Fruit fly (Drosophila melanogaster) whole organism, embryonic: ENCODE data around the gene Ir31a.

ENCODE experiments used
- ATbp ChIP-seq: fragments of 200-800 bp; sonication (Bioruptor generic); optimal IDR thresholded peaks from 2 replicates; lab custom pipeline; 2017; ENCODE audit warnings: missing biosample characterization, mild to moderate bottlenecking, missing genetic modification characterization, missing genetic modification reagents
- Bdp1 ChIP-seq: fragments of 200-800 bp; sonication (Bioruptor generic); optimal IDR thresholded peaks from 3 replicates; lab custom pipeline; 2016; ENCODE audit warnings: missing biosample characterization, missing genetic modification characterization
- BtbVII ChIP-seq: fragments of 200-800 bp; sonication (Bioruptor generic); optimal IDR thresholded peaks from 3 replicates; lab custom pipeline; 2017; ENCODE audit warnings: missing biosample characterization, mild to moderate bottlenecking, missing genetic modification characterization
- CG11456 ChIP-seq: fragments of 200-800 bp; sonication (Bioruptor generic); IDR thresholded peaks from 3 replicates; pipeline ENCODE4 v1.3.6; 2022; ENCODE audit warnings: missing biosample characterization, missing genetic modification characterization
- CG11696 ChIP-seq: fragments of 200-800 bp; sonication (Bioruptor generic); IDR thresholded peaks from 2 replicates; pipeline ENCODE4 v1.3.6; 2022; ENCODE audit warnings: missing biosample characterization, missing genetic modification characterization
- CG12391 ChIP-seq: fragments of 200-800 bp; sonication (Bioruptor generic); optimal IDR thresholded peaks from 3 replicates; lab custom pipeline; 2018; ENCODE audit warnings: missing biosample characterization, mild to moderate bottlenecking, missing genetic modification characterization, moderate library complexity
- CG15073 ChIP-seq: fragments of 200-800 bp; sonication (Bioruptor generic); optimal IDR thresholded peaks from 2 replicates; lab custom pipeline; 2016; ENCODE audit warnings: missing biosample characterization, missing genetic modification characterization
- CG15269 ChIP-seq: fragments of 200-800 bp; sonication (Bioruptor generic); optimal IDR thresholded peaks from 2 replicates; lab custom pipeline; 2018; ENCODE audit warnings: missing biosample characterization, mild to moderate bottlenecking, missing genetic modification characterization, moderate library complexity
- CG15601 ChIP-seq: fragments of 200-800 bp; sonication (Bioruptor generic); optimal IDR thresholded peaks from 3 replicates; lab custom pipeline; 2019; ENCODE audit warnings: missing biosample characterization, mild to moderate bottlenecking, missing genetic modification characterization, moderate library complexity
- CG16779 ChIP-seq: fragments of 200-800 bp; sonication (Bioruptor generic); IDR thresholded peaks from 2 replicates; pipeline ENCODE4 v1.3.6; 2022; ENCODE audit warnings: missing biosample characterization, missing genetic modification characterization
- CG16813 ChIP-seq: fragments of 200-800 bp; sonication (Bioruptor generic); IDR thresholded peaks from 3 replicates; pipeline ENCODE4 v1.3.6; 2022; ENCODE audit warnings: missing biosample characterization, missing genetic modification characterization; ENCODE audit not compliant: partially characterized antibody
- CG17359 ChIP-seq: fragments of 200-800 bp; sonication (Bioruptor generic); optimal IDR thresholded peaks from 3 replicates; lab custom pipeline; 2018; ENCODE audit warnings: missing biosample characterization, mild to moderate bottlenecking, missing genetic modification characterization, moderate library complexity
- CG17385 ChIP-seq: fragments of 200-800 bp; sonication (Bioruptor generic); optimal IDR thresholded peaks from 3 replicates; lab custom pipeline; 2018; ENCODE audit warnings: missing biosample characterization, mild to moderate bottlenecking, missing genetic modification characterization
- CG2116 ChIP-seq: fragments of 200-800 bp; sonication (Bioruptor generic); optimal IDR thresholded peaks from 3 replicates; lab custom pipeline; 2018; ENCODE audit warnings: missing biosample characterization, mild to moderate bottlenecking, missing genetic modification characterization
- CG31388 ChIP-seq: fragments of 200-800 bp; sonication (Bioruptor generic); optimal IDR thresholded peaks from 2 replicates; lab custom pipeline; 2016; ENCODE audit warnings: missing biosample characterization, missing genetic modification characterization
- CG6175 ChIP-seq: fragments of 200-800 bp; sonication (Bioruptor generic); IDR thresholded peaks from 3 replicates; pipeline ENCODE4 v1.3.6; 2022; ENCODE audit warnings: missing biosample characterization, missing genetic modification characterization
- CG6654 ChIP-seq: fragments of 200-800 bp; sonication (Bioruptor generic); optimal IDR thresholded peaks from 2 replicates; lab custom pipeline; 2017; ENCODE audit warnings: missing biosample characterization, mild to moderate bottlenecking, missing genetic modification characterization
- CG7372 ChIP-seq: fragments of 200-800 bp; sonication (Bioruptor generic); IDR thresholded peaks from 2 replicates; pipeline ENCODE4 v1.3.6; 2022; ENCODE audit warnings: missing biosample characterization, missing genetic modification characterization
- CG7556 ChIP-seq: fragments of 200-800 bp; sonication (Bioruptor generic); optimal IDR thresholded peaks from 2 replicates; lab custom pipeline; 2017; ENCODE audit warnings: missing biosample characterization, mild to moderate bottlenecking, missing genetic modification characterization
- CTCF ChIP-seq: fragments of 200-800 bp; sonication (Bioruptor generic); optimal IDR thresholded peaks from 2 replicates; lab custom pipeline; 2017; ENCODE audit warnings: missing biosample characterization, mild to moderate bottlenecking, missing genetic modification characterization, moderate library complexity
- Dek ChIP-seq: fragments of 200-800 bp; sonication (Bioruptor generic); optimal IDR thresholded peaks from 3 replicates; lab custom pipeline; 2019; ENCODE audit warnings: missing biosample characterization, mild to moderate bottlenecking, missing genetic modification characterization, moderate library complexity
- Fer1 ChIP-seq: fragments of 200-800 bp; sonication (Bioruptor generic); optimal IDR thresholded peaks from 2 replicates; lab custom pipeline; 2017; ENCODE audit warnings: missing biosample characterization, mild to moderate bottlenecking, missing genetic modification characterization
- Mes4 ChIP-seq: fragments of 200-800 bp; sonication (Bioruptor generic); optimal IDR thresholded peaks from 2 replicates; lab custom pipeline; 2016; ENCODE audit warnings: missing biosample characterization, missing genetic modification characterization
- NFAT ChIP-seq: fragments of 200-800 bp; sonication (Bioruptor generic); IDR thresholded peaks from 2 replicates; pipeline ENCODE4 v1.3.6; 2022; ENCODE audit warnings: missing biosample characterization, missing genetic modification characterization
- Neu2 ChIP-seq: fragments of 200-800 bp; sonication (Bioruptor generic); optimal IDR thresholded peaks from 3 replicates; lab custom pipeline; 2016; ENCODE audit warnings: missing biosample characterization, missing genetic modification characterization, borderline replicate concordance
- Sox100B ChIP-seq: fragments of 200-800 bp; sonication (Bioruptor generic); optimal IDR thresholded peaks from 3 replicates; lab custom pipeline; 2018; ENCODE audit warnings: missing biosample characterization, mild to moderate bottlenecking, missing genetic modification characterization
- YL-1 ChIP-seq: fragments of 200-800 bp; sonication (Bioruptor generic); optimal IDR thresholded peaks from 3 replicates; lab custom pipeline; 2017; ENCODE audit warnings: missing biosample characterization, mild to moderate bottlenecking, missing genetic modification characterization
- ab ChIP-seq: fragments of 200-800 bp; sonication (Bioruptor generic); optimal IDR thresholded peaks from 2 replicates; lab custom pipeline; 2016; ENCODE audit warnings: missing biosample characterization, missing genetic modification characterization
- abd-A ChIP-seq: fragments of 200-800 bp; sonication (Bioruptor generic); optimal IDR thresholded peaks from 3 replicates; lab custom pipeline; 2019; ENCODE audit warnings: missing biosample characterization, mild to moderate bottlenecking, missing genetic modification characterization, moderate library complexity
- cg ChIP-seq: fragments of 200-800 bp; sonication (Bioruptor generic); optimal IDR thresholded peaks from 3 replicates; lab custom pipeline; 2019; ENCODE audit warnings: missing biosample characterization, mild to moderate bottlenecking, missing genetic modification characterization, moderate library complexity
- chm ChIP-seq: fragments of 200-800 bp; sonication (Bioruptor generic); IDR thresholded peaks from 2 replicates; pipeline ENCODE4 v1.3.6; 2022; ENCODE audit warnings: missing biosample characterization, missing genetic modification characterization
- crol ChIP-seq: fragments of 200-800 bp; sonication (Bioruptor generic); IDR thresholded peaks from 2 replicates; pipeline ENCODE4 v1.3.6; 2022; ENCODE audit warnings: missing biosample characterization, missing genetic modification characterization
- dati ChIP-seq: fragments of 200-800 bp; sonication (Bioruptor generic); IDR thresholded peaks from 2 replicates; pipeline ENCODE4 v1.3.6; 2022; ENCODE audit warnings: missing biosample characterization, missing genetic modification characterization
- disco-r ChIP-seq: fragments of 200-800 bp; sonication (Bioruptor generic); optimal IDR thresholded peaks from 2 replicates; lab custom pipeline; 2016; ENCODE audit warnings: missing biosample characterization, missing genetic modification characterization
- dmrt99B ChIP-seq: fragments of 200-800 bp; sonication (Bioruptor generic); optimal IDR thresholded peaks from 2 replicates; lab custom pipeline; 2018; ENCODE audit warnings: missing biosample characterization, mild to moderate bottlenecking, missing genetic modification characterization, moderate library complexity
- dysf ChIP-seq: fragments of 200-800 bp; sonication (Bioruptor generic); IDR thresholded peaks from 3 replicates; pipeline ENCODE4 v1.3.6; 2022; ENCODE audit warnings: missing biosample characterization, missing genetic modification characterization
- gce ChIP-seq: fragments of 200-800 bp; sonication (Bioruptor generic); IDR thresholded peaks from 3 replicates; pipeline ENCODE4 v1.3.6; 2022; ENCODE audit warnings: missing biosample characterization, missing genetic modification characterization
- gcm2 ChIP-seq: fragments of 200-800 bp; sonication (Bioruptor generic); optimal IDR thresholded peaks from 2 replicates; lab custom pipeline; 2016; ENCODE audit warnings: missing biosample characterization, missing genetic modification characterization
- grau ChIP-seq: fragments of 200-800 bp; optimal IDR thresholded peaks from 3 replicates; lab custom pipeline; 2019; ENCODE audit warnings: missing biosample characterization, mild to moderate bottlenecking, missing genetic modification characterization, moderate library complexity
- kay ChIP-seq: fragments of 200-800 bp; sonication (Bioruptor generic); optimal IDR thresholded peaks from 2 replicates; lab custom pipeline; 2016; ENCODE audit warnings: missing biosample characterization, missing genetic modification characterization
- nau ChIP-seq: fragments of 200-800 bp; sonication (Bioruptor generic); optimal IDR thresholded peaks from 3 replicates; lab custom pipeline; 2017; ENCODE audit warnings: missing biosample characterization, mild to moderate bottlenecking, missing genetic modification characterization, missing genetic modification reagents
- nerfin-1 ChIP-seq: fragments of 200-800 bp; sonication (Bioruptor generic); optimal IDR thresholded peaks from 3 replicates; lab custom pipeline; 2019; ENCODE audit warnings: missing biosample characterization, mild to moderate bottlenecking, missing genetic modification characterization, moderate library complexity
- pita ChIP-seq: fragments of 200-800 bp; sonication (Bioruptor generic); optimal IDR thresholded peaks from 2 replicates; lab custom pipeline; 2017; ENCODE audit warnings: missing biosample characterization, mild to moderate bottlenecking, missing genetic modification characterization
- repo ChIP-seq: fragments of 200-800 bp; sonication (Bioruptor generic); optimal IDR thresholded peaks from 2 replicates; lab custom pipeline; 2016; ENCODE audit warnings: missing biosample characterization, missing genetic modification characterization
- salm ChIP-seq: fragments of 200-800 bp; sonication (Bioruptor generic); optimal IDR thresholded peaks from 2 replicates; lab custom pipeline; 2018; ENCODE audit warnings: missing biosample characterization, mild to moderate bottlenecking, missing genetic modification characterization
- scrt ChIP-seq: fragments of 200-800 bp; sonication (Bioruptor generic); optimal IDR thresholded peaks from 2 replicates; lab custom pipeline; 2018; ENCODE audit warnings: missing biosample characterization, mild to moderate bottlenecking, missing genetic modification characterization, moderate library complexity
- shn ChIP-seq: fragments of 200-800 bp; sonication (Bioruptor generic); optimal IDR thresholded peaks from 3 replicates; lab custom pipeline; 2016; ENCODE audit warnings: missing biosample characterization, missing genetic modification characterization
- slou ChIP-seq: fragments of 200-800 bp; sonication (Bioruptor generic); optimal IDR thresholded peaks from 3 replicates; lab custom pipeline; 2016; ENCODE audit warnings: missing biosample characterization, missing genetic modification characterization
- so ChIP-seq: fragments of 200-800 bp; sonication (Bioruptor generic); IDR thresholded peaks from 3 replicates; pipeline ENCODE4 v1.3.6; 2022; ENCODE audit warnings: missing biosample characterization, missing genetic modification characterization
- tgo ChIP-seq: fragments of 200-800 bp; sonication (Bioruptor generic); IDR thresholded peaks from 3 replicates; pipeline ENCODE4 v1.3.6; 2022; ENCODE audit warnings: missing biosample characterization, missing genetic modification characterization
- twi ChIP-seq: fragments of 200-800 bp; optimal IDR thresholded peaks from 2 replicates; lab custom pipeline; 2019; ENCODE audit warnings: missing biosample characterization, mild to moderate bottlenecking, missing genetic modification characterization, moderate library complexity
- wek ChIP-seq: fragments of 200-800 bp; sonication (Bioruptor generic); optimal IDR thresholded peaks from 3 replicates; lab custom pipeline; 2018; ENCODE audit warnings: missing biosample characterization, mild to moderate bottlenecking, missing genetic modification characterization, moderate library complexity

Ir31a gene

DNA sequence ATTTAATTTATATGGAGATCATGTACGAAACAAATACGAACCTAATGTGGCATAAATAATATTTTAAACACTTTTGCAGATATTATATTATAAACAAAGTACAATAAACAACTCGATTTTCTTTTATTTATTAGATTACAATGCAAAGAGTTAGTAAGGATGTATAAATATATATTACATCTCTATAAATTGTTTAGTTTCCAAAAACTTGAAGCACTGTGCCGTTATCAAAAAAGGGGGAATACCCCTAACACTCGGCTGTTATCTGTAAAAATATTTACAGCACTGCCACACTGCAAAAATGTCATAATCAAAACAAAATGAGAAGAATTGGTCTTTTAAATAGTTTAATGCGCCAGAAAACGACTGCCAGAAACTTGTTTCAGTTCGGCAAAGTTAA lies 23.2 kb downstream of the Ir31a start, which contains the start of gene CG5188 (continued):
- TF ChIP-seq CG16779: no peak
- no peak for TF ChIP-seq cg (GFP tag; lab: Kevin White, UChicago)
- TF ChIP-seq twi: no peak
- peak; percentile 48 for TF ChIP-seq nerfin-1 (tag; lab: Kevin White, UChicago)
- TF ChIP-seq Neu2 (GFP tag; lab: Kevin White, UChicago): no peak
- peak; percentile 60 for TF ChIP-seq CG7556 (GFP tag; lab: Kevin White, UChicago)
- TF ChIP-seq CG11456: no peak
- peak; percentile 10 for TF ChIP-seq nau (GFP tag; lab: Kevin White, UChicago)
- TF ChIP-seq ATbp: no peak
- peak; percentile 53 for TF ChIP-seq Sox100B (GFP tag; lab: Kevin White, UChicago)
- no peak for TF ChIP-seq abd-A (tag; lab: Kevin White, UChicago)
- TF ChIP-seq slou (GFP tag; lab: Kevin White, UChicago): no peak
- peak; percentile 26; the same call in 1 of the 3 replicates for TF ChIP-seq so (GFP tag; lab: Robert Waterston, UW)
- peak; percentile 48 for TF ChIP-seq Fer1 (GFP tag; lab: Kevin White, UChicago)
- TF ChIP-seq CG11696 (GFP tag; lab: Robert Waterston, UW): peak; percentile 64; the same call in 1 of the 2 replicates
- TF ChIP-seq disco-r (GFP tag; lab: Kevin White, UChicago): no peak
- TF ChIP-seq NFAT (GFP tag; lab: Robert Waterston, UW): peak; percentile 74; the same call in 1 of the 2 replicates
- TF ChIP-seq BtbVII: no peak
- no peak for TF ChIP-seq chm (GFP tag; lab: Robert Waterston, UW)
- no peak for TF ChIP-seq CG15073 (GFP tag; lab: Kevin White, UChicago)
- peak; percentile 60 for TF ChIP-seq CG17359 (tag; lab: Kevin White, UChicago)
- no peak for TF ChIP-seq kay
- no peak for TF ChIP-seq CG31388 (GFP tag; lab: Kevin White, UChicago)
- 0 out of 3 replicates have a peak, but pooled peaks have one; percentile 48 for TF ChIP-seq gce
- no peak for TF ChIP-seq CG6175 (GFP tag; lab: Robert Waterston, UW)
- no peak for TF ChIP-seq dmrt99B (tag; lab: Kevin White, UChicago)
- no peak for TF ChIP-seq Mes4 (GFP tag; lab: Kevin White, UChicago)
- TF ChIP-seq wek (GFP tag; lab: Kevin White, UChicago): peak; percentile 98
- no peak for TF ChIP-seq CG6654 (GFP tag; lab: Kevin White, UChicago)
- TF ChIP-seq YL-1 (GFP tag; lab: Kevin White, UChicago): peak; percentile 82
- no peak; the same call in 2 of the 3 replicates for TF ChIP-seq dysf
- peak; percentile 7 for TF ChIP-seq salm (tag; lab: Kevin White, UChicago)
- peak; percentile 69 for TF ChIP-seq grau (tag; lab: Kevin White, UChicago)
- TF ChIP-seq shn (GFP tag; lab: Kevin White, UChicago): no peak
- TF ChIP-seq CG16813 (GFP tag; lab: Robert Waterston, UW): 0 out of 3 replicates have a peak, but pooled peaks have one; percentile 34
- no peak for TF ChIP-seq crol (GFP tag; lab: Robert Waterston, UW)
- no peak for TF ChIP-seq Bdp1
- TF ChIP-seq CG15601 (tag; lab: Kevin White, UChicago): peak; percentile 31
- no peak for TF ChIP-seq CTCF (GFP tag; lab: Kevin White, UChicago)
- TF ChIP-seq Dek (tag; lab: Kevin White, UChicago): peak; percentile 54
- peak; percentile 69 for TF ChIP-seq CG15269 (tag; lab: Kevin White, UChicago)
- TF ChIP-seq dati: no peak
- TF ChIP-seq ab (GFP tag; lab: Kevin White, UChicago): no peak
- TF ChIP-seq CG2116: peak; percentile 23
- TF ChIP-seq repo (GFP tag; lab: Kevin White, UChicago): no peak
- TF ChIP-seq pita (GFP tag; lab: Kevin White, UChicago): no peak
- TF ChIP-seq tgo (GFP tag; lab: Robert Waterston, UW): peak; percentile 17; the same call in 1 of the 3 replicates
- no peak for TF ChIP-seq CG7372 (GFP tag; lab: Robert Waterston, UW)
- TF ChIP-seq scrt (GFP tag; lab: Kevin White, UChicago): no peak
- no peak for TF ChIP-seq gcm2
- TF ChIP-seq CG17385 (GFP tag; lab: Kevin White, UChicago): peak; percentile 48
- TF ChIP-seq CG12391: peak; percentile 67
